Worm (Caenorhabditis elegans): ENCODE results near the gene gei-3.

Gene gei-3

DNA sequence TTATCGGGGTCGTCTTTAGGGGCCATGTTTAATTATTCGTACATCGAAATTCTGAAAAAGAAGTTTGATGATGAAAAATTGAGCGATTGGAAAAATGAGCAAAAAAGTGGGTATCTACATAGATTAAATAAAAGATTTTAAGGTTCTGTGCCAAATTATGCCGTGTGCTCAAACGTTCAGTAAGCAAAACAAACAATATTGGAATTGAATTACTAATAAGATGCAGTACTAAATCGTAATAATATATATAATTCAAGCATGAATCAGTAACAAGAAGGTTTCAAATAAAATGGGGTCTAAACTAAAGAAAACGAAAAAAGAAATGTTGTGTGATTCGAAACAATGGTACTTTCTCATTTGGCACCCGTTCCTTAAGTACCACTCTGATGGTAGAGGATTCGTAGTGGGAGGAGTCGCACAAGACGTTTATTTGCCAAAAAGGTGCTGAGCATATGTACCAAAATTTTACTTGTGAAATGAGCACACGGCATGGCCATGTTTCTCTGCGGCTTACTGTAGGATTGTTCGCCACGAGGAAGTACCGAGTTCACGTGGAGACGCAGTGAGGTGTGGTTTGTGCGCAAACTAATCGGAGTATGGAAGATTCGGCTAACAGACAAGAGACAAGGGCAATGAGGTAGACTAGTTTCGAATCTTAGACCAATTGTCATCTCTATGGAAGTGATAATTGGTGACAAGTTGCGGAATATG is 63.8 kb downstream of the gei-3 start, which contains the start of gene pgp-14:
Gene pgp-14, minus strand, starts transcription at position 51 of the 711 bp plus-strand sequence.
- TF ChIP-seq lin-11 (tag; optimal IDR thresholded peaks at IDR 0.05) (no peak), sdc-2 (tag; optimal IDR thresholded peaks at IDR 0.05) (peak; percentile 1)

Data from whole organism, late embryonic.